Worm (Caenorhabditis elegans) whole organism, L2 larva: ENCODE results near the gene F58G1.8.

Experiments
- R02D3.7 ChIP-seq: fragments of 150-350 bp; optimal IDR thresholded peaks from 2 replicates; lab custom pipeline; 2014; ENCODE audit warnings: missing biosample characterization, missing genetic modification characterization
- ama-1 ChIP-seq: fragments of 150-350 bp; optimal IDR thresholded peaks from 2 replicates; lab custom pipeline; 2018; ENCODE audit warnings: inconsistent platforms
- ceh-16 ChIP-seq: fragments of 150-350 bp; optimal IDR thresholded peaks from 2 replicates; lab custom pipeline; 2014; ENCODE audit warnings: missing biosample characterization, missing genetic modification characterization
- dmd-4 ChIP-seq: sonication (generic microtip); optimal IDR thresholded peaks from 2 replicates; lab custom pipeline; 2017; ENCODE audit warnings: missing biosample characterization, missing genetic modification characterization
- nhr-11 ChIP-seq: fragments of 150-350 bp; optimal IDR thresholded peaks from 2 replicates; lab custom pipeline; 2014; ENCODE audit warnings: missing biosample characterization, missing genetic modification characterization
- nhr-23 ChIP-seq: fragments of 150-350 bp; optimal IDR thresholded peaks from 2 replicates; lab custom pipeline; 2014; ENCODE audit warnings: missing biosample characterization, missing genetic modification reagents, missing genetic modification characterization
- nhr-237 ChIP-seq: fragments of 150-350 bp; optimal IDR thresholded peaks from 2 replicates; lab custom pipeline; 2014; ENCODE audit warnings: missing biosample characterization, missing genetic modification characterization
- nhr-6 ChIP-seq: fragments of 150-350 bp; optimal IDR thresholded peaks from 2 replicates; lab custom pipeline; 2014; ENCODE audit warnings: missing biosample characterization, missing genetic modification characterization
- snpc-4 ChIP-seq: fragments of 150-350 bp; optimal IDR thresholded peaks from 2 replicates; lab custom pipeline; 2014; ENCODE audit warnings: missing biosample characterization, missing genetic modification characterization
- unc-62 ChIP-seq: fragments of 150-350 bp; optimal IDR thresholded peaks from 2 replicates; lab custom pipeline; 2014; ENCODE audit warnings: missing biosample characterization, missing genetic modification reagents, missing genetic modification characterization
- ztf-11 ChIP-seq: sonication (generic microtip); optimal IDR thresholded peaks from 2 replicates; lab custom pipeline; 2017; ENCODE audit warnings: missing biosample characterization, missing genetic modification characterization
- ztf-4 ChIP-seq: fragments of 150-350 bp; optimal IDR thresholded peaks from 2 replicates; lab custom pipeline; 2014; ENCODE audit warnings: missing biosample characterization, missing genetic modification characterization

DNA sequence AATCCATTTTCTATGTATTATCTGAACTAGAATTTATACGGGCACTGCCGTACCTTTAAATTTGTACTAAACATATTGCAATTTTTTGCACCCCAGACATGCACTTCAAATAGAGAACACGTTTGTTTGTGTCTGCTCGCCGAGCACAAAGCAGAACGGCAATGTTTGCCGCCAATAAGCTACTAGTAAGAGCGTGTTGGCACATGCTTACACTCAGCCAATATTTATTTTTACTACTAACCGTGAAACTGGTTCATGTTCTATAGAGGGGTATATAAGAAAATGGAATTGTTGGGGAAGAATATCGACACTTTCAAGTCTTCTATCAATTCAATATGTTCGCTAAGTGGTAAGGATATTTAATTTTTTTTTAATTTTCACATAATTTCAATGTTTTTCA, 18.4 kb downstream of the F58G1.8 start, which contains the start of gene nspb-11:
- TF ChIP-seq unc-62 (GFP tag; lab: Kevin White, UChicago) (no peak), nhr-23 (tag; lab: Kevin White, UChicago) (no peak), ztf-4 (tag; lab: Kevin White, UChicago) (no peak), ama-1 (lab: Kevin White, UChicago) (no peak), nhr-11 (tag; lab: Kevin White, UChicago) (no peak), ztf-11 (no peak), snpc-4 (tag; lab: Kevin White, UChicago) (no peak), nhr-6 (no peak), dmd-4 (tag; lab: Kevin White, UChicago) (no peak), nhr-237 (tag; lab: Kevin White, UChicago) (no peak), R02D3.7 (tag; lab: Kevin White, UChicago) (no peak), ceh-16 (tag; lab: Kevin White, UChicago) (no peak)
